Worm (Caenorhabditis elegans) whole organism, mixed stage, embryonic: ENCODE data around the gene srw-19.
"Not testable (repeated sequence)": the region's sequence is repeated elsewhere in the genome, so short reads cannot be mapped to it uniquely, and the experiment has no call there.

Source experiments
- M03D4.4 ChIP-seq: sonication (generic microtip); optimal IDR thresholded peaks from 2 replicates; lab custom pipeline; 2017; ENCODE audit warnings: mild to moderate bottlenecking, missing genetic modification characterization, missing compliant biosample characterization
- blmp-1 ChIP-seq: fragments of 150-350 bp; optimal IDR thresholded peaks from 2 replicates; lab custom pipeline; 2014; ENCODE audit warnings: missing biosample characterization, missing genetic modification characterization
- ceh-39 ChIP-seq: fragments of 150-350 bp; optimal IDR thresholded peaks from 2 replicates; lab custom pipeline; 2014; ENCODE audit warnings: missing biosample characterization, missing genetic modification characterization
- ceh-43 ChIP-seq: fragments of 200-800 bp; sonication (Bioruptor generic); optimal IDR thresholded peaks from 2 replicates; lab custom pipeline; 2018; ENCODE audit warnings: mild to moderate bottlenecking, missing genetic modification characterization, moderate library complexity, missing compliant biosample characterization
- ceh-83 ChIP-seq: fragments of 200-800 bp; sonication (Bioruptor generic); optimal IDR thresholded peaks from 2 replicates; lab custom pipeline; 2018; ENCODE audit warnings: mild to moderate bottlenecking, missing genetic modification characterization, missing compliant biosample characterization
- ces-1 ChIP-seq: fragments of 150-350 bp; optimal IDR thresholded peaks from 2 replicates; lab custom pipeline; 2014; ENCODE audit warnings: missing biosample characterization, missing genetic modification reagents, missing genetic modification characterization
- cnd-1 ChIP-seq: fragments of 200-800 bp; sonication (Bioruptor generic); optimal IDR thresholded peaks from 2 replicates; lab custom pipeline; 2018; ENCODE audit warnings: mild to moderate bottlenecking, missing genetic modification characterization, missing compliant biosample characterization
- drap-1 ChIP-seq: fragments of 200-800 bp; sonication (Bioruptor generic); optimal IDR thresholded peaks from 3 replicates; lab custom pipeline; 2018; ENCODE audit warnings: mild to moderate bottlenecking, missing genetic modification characterization, missing compliant biosample characterization
- elt-1 ChIP-seq: sonication (generic microtip); optimal IDR thresholded peaks from 2 replicates; lab custom pipeline; 2017; ENCODE audit warnings: missing genetic modification characterization, mild to moderate bottlenecking, missing compliant biosample characterization, antibody characterized with exemption, moderate library complexity, borderline replicate concordance; ENCODE audit not compliant: insufficient read depth
- elt-3 ChIP-seq: fragments of 150-350 bp; optimal IDR thresholded peaks from 2 replicates; lab custom pipeline; 2014; ENCODE audit warnings: missing biosample characterization, missing genetic modification characterization
- flh-1 ChIP-seq: fragments of 200-800 bp; sonication (Bioruptor generic); optimal IDR thresholded peaks from 2 replicates; lab custom pipeline; 2018; ENCODE audit warnings: mild to moderate bottlenecking, missing genetic modification characterization, moderate library complexity, missing compliant biosample characterization
- hlh-1 ChIP-seq: fragments of 150-350 bp; optimal IDR thresholded peaks from 2 replicates; lab custom pipeline; 2014; ENCODE audit warnings: missing biosample characterization, missing genetic modification reagents, missing genetic modification characterization
- lin-13 ChIP-seq: fragments of 150-350 bp; optimal IDR thresholded peaks from 2 replicates; lab custom pipeline; 2014; ENCODE audit warnings: missing biosample characterization, missing genetic modification characterization
- lin-32 ChIP-seq: fragments of 200-800 bp; sonication (Bioruptor generic); optimal IDR thresholded peaks from 2 replicates; lab custom pipeline; 2018; ENCODE audit warnings: mild to moderate bottlenecking, missing genetic modification characterization, missing compliant biosample characterization
- mep-1 ChIP-seq: fragments of 150-350 bp; optimal IDR thresholded peaks from 2 replicates; lab custom pipeline; 2017; ENCODE audit warnings: missing biosample characterization, missing genetic modification reagents, missing genetic modification characterization, inconsistent platforms
- mls-2 ChIP-seq: sonication (generic microtip); optimal IDR thresholded peaks from 2 replicates; lab custom pipeline; 2016; ENCODE audit warnings: mild to moderate bottlenecking, missing genetic modification characterization, moderate library complexity, missing compliant biosample characterization
- nhr-12 ChIP-seq: fragments of 150-350 bp; optimal IDR thresholded peaks from 2 replicates; lab custom pipeline; 2014; ENCODE audit warnings: missing biosample characterization, missing genetic modification characterization
- nhr-2 ChIP-seq: fragments of 150-350 bp; optimal IDR thresholded peaks from 2 replicates; lab custom pipeline; 2014; ENCODE audit warnings: missing biosample characterization, missing genetic modification characterization
- nhr-237 ChIP-seq: fragments of 150-350 bp; optimal IDR thresholded peaks from 2 replicates; lab custom pipeline; 2014; ENCODE audit warnings: missing biosample characterization, missing genetic modification characterization
- nhr-28 ChIP-seq: fragments of 150-350 bp; optimal IDR thresholded peaks from 2 replicates; lab custom pipeline; 2014; ENCODE audit warnings: missing biosample characterization, missing genetic modification characterization
- nhr-76 ChIP-seq: sonication (generic microtip); optimal IDR thresholded peaks from 2 replicates; lab custom pipeline; 2017; ENCODE audit warnings: missing biosample characterization, missing genetic modification characterization
- pha-4 ChIP-seq: fragments of 150-350 bp; optimal IDR thresholded peaks from 2 replicates; lab custom pipeline; 2018; ENCODE audit warnings: missing biosample characterization, missing genetic modification reagents, missing genetic modification characterization
- sem-2 ChIP-seq: fragments of 200-800 bp; sonication (Bioruptor generic); optimal IDR thresholded peaks from 2 replicates; lab custom pipeline; 2018; ENCODE audit warnings: mild to moderate bottlenecking, missing genetic modification characterization, missing compliant biosample characterization
- sptf-1 ChIP-seq: sonication (generic microtip); optimal IDR thresholded peaks from 2 replicates; lab custom pipeline; 2017; ENCODE audit warnings: mild to moderate bottlenecking, missing genetic modification characterization, moderate library complexity, missing compliant biosample characterization
- tbx-8 ChIP-seq: fragments of 200-800 bp; sonication (Bioruptor generic); optimal IDR thresholded peaks from 2 replicates; lab custom pipeline; 2018; ENCODE audit warnings: mild to moderate bottlenecking, missing genetic modification characterization, moderate library complexity, missing compliant biosample characterization
- unc-120 ChIP-seq: sonication (generic microtip); optimal IDR thresholded peaks from 2 replicates; lab custom pipeline; 2017; ENCODE audit warnings: missing genetic modification characterization, missing compliant biosample characterization; ENCODE audit not compliant: poor library complexity, severe bottlenecking
- unc-39 ChIP-seq: fragments of 150-350 bp; optimal IDR thresholded peaks from 2 replicates; lab custom pipeline; 2014; ENCODE audit warnings: missing biosample characterization, missing genetic modification characterization
- unc-62 ChIP-seq: fragments of 150-350 bp; optimal IDR thresholded peaks from 2 replicates; lab custom pipeline; 2014; ENCODE audit warnings: missing biosample characterization, missing genetic modification reagents, missing genetic modification characterization
- zip-8 ChIP-seq: fragments of 150-350 bp; optimal IDR thresholded peaks from 2 replicates; lab custom pipeline; 2014; ENCODE audit warnings: missing biosample characterization, missing genetic modification characterization

srw-19 gene

ce11 chrV:15265814-15266213 lies 15.4 kb downstream of the srw-19 start, which contains the start of gene M01B2.13:
TSS of gene M01B2.13 (minus strand) at chrV:15265914.
- no peak for TF ChIP-seq mep-1 (tag; lab: Kevin White, UChicago)
- no peak for TF ChIP-seq elt-1
- no peak for TF ChIP-seq ceh-83
- no peak for TF ChIP-seq elt-3 (tag; lab: Kevin White, UChicago)
- no peak for TF ChIP-seq unc-39 (tag; lab: Kevin White, UChicago)
- no peak for TF ChIP-seq nhr-28 (tag; lab: Kevin White, UChicago)
- no peak for TF ChIP-seq nhr-237 (tag; lab: Kevin White, UChicago)
- TF ChIP-seq mls-2 = no peak
- TF ChIP-seq lin-13 = no peak
- no peak for TF ChIP-seq blmp-1 (tag; lab: Kevin White, UChicago)
- TF ChIP-seq flh-1 = no peak

ce11 chrV:15264131-15264530 lies 17.0 kb downstream of the srw-19 start, which contains the start of gene M01B2.12:
TSS of gene M01B2.12 (minus strand) at chrV:15264231.
- TF ChIP-seq sem-2 = no peak
- TF ChIP-seq ceh-83 = no peak
- no peak for TF ChIP-seq M03D4.4 (tag; lab: Kevin White, UChicago)
- no peak for TF ChIP-seq elt-3 (tag; lab: Kevin White, UChicago)
- TF ChIP-seq unc-120 = no peak
- no peak for TF ChIP-seq nhr-12 (tag; lab: Kevin White, UChicago)
- TF ChIP-seq nhr-237 (tag; lab: Kevin White, UChicago) = no peak
- no peak for TF ChIP-seq ceh-43
- no peak for TF ChIP-seq ceh-39
- TF ChIP-seq nhr-76 (tag; lab: Kevin White, UChicago) = no peak
- no peak for TF ChIP-seq pha-4 (tag; lab: Kevin White, UChicago)
- TF ChIP-seq unc-62 (GFP tag; lab: Kevin White, UChicago) = no peak
- TF ChIP-seq hlh-1 = no peak
- TF ChIP-seq cnd-1 (tag; lab: Kevin White, UChicago) = no peak
- no peak for TF ChIP-seq zip-8 (tag; lab: Kevin White, UChicago)
- no peak for TF ChIP-seq ces-1 (GFP tag; lab: Kevin White, UChicago)
- TF ChIP-seq drap-1 (GFP tag; lab: Kevin White, UChicago) = no peak
- TF ChIP-seq mls-2 = no peak
- no peak for TF ChIP-seq tbx-8 (GFP tag; lab: Kevin White, UChicago)

- TF ChIP-seq nhr-2; nhr-28 (tag; lab: Kevin White, UChicago); nhr-237 (tag; lab: Kevin White, UChicago): not testable (repeated sequence)
Measured at ce11 chrV:15262336-15262735, 18.8 kb downstream of the srw-19 start, which contains the start of gene M01B2.10. TSS of gene M01B2.10 (minus strand) at chrV:15262436.

- TF ChIP-seq nhr-12 (tag; lab: Kevin White, UChicago) (no peak), nhr-2 (no peak), sem-2 (no peak)
Measured at ce11 chrV:15259904-15260303, 21.3 kb downstream of the srw-19 start, which contains the start of gene M01B2.8. TSS of gene M01B2.8 (plus strand) at chrV:15260204.

- TF ChIP-seq blmp-1 (tag; lab: Kevin White, UChicago) (no peak), cnd-1 (tag; lab: Kevin White, UChicago) (no peak), sem-2 (no peak), ces-1 (GFP tag; lab: Kevin White, UChicago) (no peak), ceh-83 (no peak), drap-1 (GFP tag; lab: Kevin White, UChicago) (no peak), nhr-12 (tag; lab: Kevin White, UChicago) (no peak), lin-32 (GFP tag; lab: Kevin White, UChicago) (no peak), mep-1 (tag; lab: Kevin White, UChicago) (no peak), sptf-1 (tag; lab: Kevin White, UChicago) (no peak), mls-2 (no peak), elt-3 (tag; lab: Kevin White, UChicago) (no peak)
- TF ChIP-seq, all 35 proteins: peak for 0
Measured at ce11 chrV:15259049-15259448, 22.1 kb downstream of the srw-19 start, which contains the start of gene srsx-37. TSS of gene srsx-37 (minus strand) at chrV:15259149.

- not testable (repeated sequence) for TF ChIP-seq ceh-43; tbx-8 (GFP tag; lab: Kevin White, UChicago); nhr-28 (tag; lab: Kevin White, UChicago)
Measured at ce11 chrV:15256669-15257068, 24.5 kb downstream of the srw-19 start, which contains the start of gene srsx-39. TSS of gene srsx-39 (minus strand) at chrV:15256769.
